Fruit fly (Drosophila melanogaster) whole organism, embryonic: ENCODE data around the gene CG17234.

Experiments
- CG11560 ChIP-seq: fragments of 200-800 bp; sonication (Bioruptor generic); IDR thresholded peaks from 3 replicates; pipeline ENCODE4 v1.3.6; 2022; ENCODE audit warnings: missing biosample characterization, missing genetic modification characterization
- CG32532 ChIP-seq: fragments of 200-800 bp; sonication (Bioruptor generic); IDR thresholded peaks from 2 replicates; pipeline ENCODE4 v1.3.6; 2022; ENCODE audit warnings: missing biosample characterization, missing genetic modification characterization
- CG42726 ChIP-seq: fragments of 200-800 bp; sonication (Bioruptor generic); IDR thresholded peaks from 2 replicates; pipeline ENCODE4 v1.3.6; 2022; ENCODE audit warnings: missing biosample characterization, missing genetic modification characterization; ENCODE audit not compliant: partially characterized antibody
- CG43689 ChIP-seq: fragments of 200-800 bp; sonication (Bioruptor generic); IDR thresholded peaks from 2 replicates; pipeline ENCODE4 v1.3.6; 2022; ENCODE audit warnings: missing biosample characterization, missing genetic modification characterization
- ash1 ChIP-seq: fragments of 200-800 bp; sonication (Bioruptor generic); optimal IDR thresholded peaks from 2 replicates; lab custom pipeline; 2018; ENCODE audit warnings: missing biosample characterization, mild to moderate bottlenecking, missing genetic modification characterization
- salm ChIP-seq: fragments of 200-800 bp; sonication (Bioruptor generic); optimal IDR thresholded peaks from 2 replicates; lab custom pipeline; 2018; ENCODE audit warnings: missing biosample characterization, mild to moderate bottlenecking, missing genetic modification characterization
- sisA ChIP-seq: fragments of 200-800 bp; sonication (Bioruptor generic); IDR thresholded peaks from 2 replicates; pipeline ENCODE4 v1.3.6; 2022; ENCODE audit warnings: missing biosample characterization, missing genetic modification characterization

dm6 chr2L:2220573-2221332, 32.1 kb upstream of the CG17234 start, which contains the start of gene papi:
- TF ChIP-seq CG32532 (GFP tag; lab: Robert Waterston, UW) (no peak), salm (tag; lab: Kevin White, UChicago) (peak; percentile 6), ash1 (GFP tag; lab: Kevin White, UChicago) (no peak), CG43689 (GFP tag; lab: Robert Waterston, UW) (no peak), CG42726 (GFP tag; lab: Robert Waterston, UW) (no peak), CG11560 (tag; lab: Robert Waterston, UW) (no peak), sisA (GFP tag; lab: Robert Waterston, UW) (no peak)
